Fruit fly (Drosophila melanogaster) whole organism, embryonic: ENCODE results near the gene cmb.

Experiments used
- BEAF-32 ChIP-seq: fragments of 200-800 bp; sonication (Bioruptor generic); optimal IDR thresholded peaks from 3 replicates; lab custom pipeline; 2017; ENCODE audit warnings: missing biosample characterization, missing genetic modification characterization, mild to moderate bottlenecking, moderate library complexity, missing genetic modification reagents
- CG12391 ChIP-seq: fragments of 200-800 bp; sonication (Bioruptor generic); optimal IDR thresholded peaks from 3 replicates; lab custom pipeline; 2018; ENCODE audit warnings: missing biosample characterization, mild to moderate bottlenecking, missing genetic modification characterization, moderate library complexity
- CG13287 ChIP-seq: fragments of 200-800 bp; sonication (Bioruptor generic); IDR thresholded peaks from 2 replicates; pipeline ENCODE4 v1.3.6; 2022; ENCODE audit warnings: missing biosample characterization, missing genetic modification characterization; ENCODE audit not compliant: partially characterized antibody
- CG14710 ChIP-seq: fragments of 200-800 bp; sonication (Bioruptor generic); optimal IDR thresholded peaks from 3 replicates; lab custom pipeline; 2019; ENCODE audit warnings: missing biosample characterization, mild to moderate bottlenecking, missing genetic modification characterization, moderate library complexity
- CG15479 ChIP-seq: fragments of 200-800 bp; sonication (Bioruptor generic); optimal IDR thresholded peaks from 3 replicates; lab custom pipeline; 2019; ENCODE audit warnings: missing biosample characterization, mild to moderate bottlenecking, missing genetic modification characterization, moderate library complexity
- CG1647 ChIP-seq: fragments of 200-800 bp; sonication (Bioruptor generic); optimal IDR thresholded peaks from 3 replicates; lab custom pipeline; 2016; ENCODE audit warnings: missing biosample characterization, missing genetic modification characterization
- CG17328 ChIP-seq: fragments of 200-800 bp; sonication (Bioruptor generic); IDR thresholded peaks from 2 replicates; pipeline ENCODE4 v1.3.6; 2022; ENCODE audit warnings: missing biosample characterization, missing genetic modification characterization
- CG17829 ChIP-seq: fragments of 200-800 bp; optimal IDR thresholded peaks from 2 replicates; lab custom pipeline; 2019; ENCODE audit warnings: missing biosample characterization, mild to moderate bottlenecking, missing genetic modification characterization, moderate library complexity
- CG2116 ChIP-seq: fragments of 200-800 bp; sonication (Bioruptor generic); optimal IDR thresholded peaks from 3 replicates; lab custom pipeline; 2018; ENCODE audit warnings: missing biosample characterization, mild to moderate bottlenecking, missing genetic modification characterization
- CG2120 ChIP-seq: fragments of 200-800 bp; sonication (Bioruptor generic); optimal IDR thresholded peaks from 3 replicates; lab custom pipeline; 2016; ENCODE audit warnings: missing biosample characterization, missing genetic modification characterization
- CG2202 ChIP-seq: fragments of 200-800 bp; sonication (Bioruptor generic); optimal IDR thresholded peaks from 2 replicates; lab custom pipeline; 2018; ENCODE audit warnings: missing biosample characterization, mild to moderate bottlenecking, missing genetic modification characterization
- CG3281 ChIP-seq: fragments of 200-800 bp; sonication (Bioruptor generic); optimal IDR thresholded peaks from 3 replicates; lab custom pipeline; 2017; ENCODE audit warnings: missing biosample characterization, mild to moderate bottlenecking, missing genetic modification characterization
- CG4360 ChIP-seq: fragments of 200-800 bp; sonication (Bioruptor generic); IDR thresholded peaks from 2 replicates; pipeline ENCODE4 v1.3.6; 2022; ENCODE audit warnings: missing biosample characterization, missing genetic modification characterization
- CG4617 ChIP-seq: fragments of 200-800 bp; sonication (Bioruptor generic); optimal IDR thresholded peaks from 3 replicates; lab custom pipeline; 2016; ENCODE audit warnings: missing biosample characterization, missing genetic modification characterization, borderline replicate concordance
- CG4730 ChIP-seq: fragments of 200-800 bp; sonication (Bioruptor generic); IDR thresholded peaks from 2 replicates; pipeline ENCODE4 v1.3.6; 2022; ENCODE audit warnings: missing biosample characterization, missing genetic modification characterization
- CG6791 ChIP-seq: fragments of 200-800 bp; sonication (Bioruptor generic); IDR thresholded peaks from 3 replicates; pipeline ENCODE4 v1.3.6; 2022; ENCODE audit warnings: missing biosample characterization, missing genetic modification characterization; ENCODE audit not compliant: partially characterized antibody
- CG7928 ChIP-seq: fragments of 200-800 bp; sonication (Bioruptor generic); optimal IDR thresholded peaks from 2 replicates; lab custom pipeline; 2017; ENCODE audit warnings: missing biosample characterization, mild to moderate bottlenecking, missing genetic modification characterization
- CG8089 ChIP-seq: fragments of 200-800 bp; sonication (Bioruptor generic); optimal IDR thresholded peaks from 3 replicates; lab custom pipeline; 2016; ENCODE audit warnings: missing biosample characterization, missing genetic modification characterization
- CG8388 ChIP-seq: fragments of 200-800 bp; sonication (Bioruptor generic); optimal IDR thresholded peaks from 2 replicates; lab custom pipeline; 2019; ENCODE audit warnings: missing biosample characterization, mild to moderate bottlenecking, missing genetic modification characterization, moderate library complexity
- CG9797 ChIP-seq: fragments of 200-800 bp; sonication (Bioruptor generic); optimal IDR thresholded peaks from 3 replicates; lab custom pipeline; 2018; ENCODE audit warnings: missing biosample characterization, mild to moderate bottlenecking, missing genetic modification characterization
- CTCF ChIP-seq: fragments of 200-800 bp; sonication (Bioruptor generic); optimal IDR thresholded peaks from 2 replicates; lab custom pipeline; 2017; ENCODE audit warnings: missing biosample characterization, mild to moderate bottlenecking, missing genetic modification characterization, moderate library complexity
- CoRest ChIP-seq: fragments of 200-800 bp; sonication (Bioruptor generic); optimal IDR thresholded peaks from 3 replicates; lab custom pipeline; 2018; ENCODE audit warnings: missing biosample characterization, mild to moderate bottlenecking, missing genetic modification characterization, moderate library complexity
- Dp ChIP-seq: fragments of 200-800 bp; sonication (Bioruptor generic); optimal IDR thresholded peaks from 2 replicates; lab custom pipeline; 2018; ENCODE audit warnings: missing biosample characterization, mild to moderate bottlenecking, missing genetic modification characterization, moderate library complexity
- Drgx ChIP-seq: fragments of 200-800 bp; sonication (Bioruptor generic); IDR thresholded peaks from 2 replicates; pipeline ENCODE4 v1.3.6; 2022; ENCODE audit warnings: missing biosample characterization, missing genetic modification characterization
- E2f2 ChIP-seq: fragments of 200-800 bp; sonication (Bioruptor generic); IDR thresholded peaks from 2 replicates; pipeline ENCODE4 v1.3.6; 2022; ENCODE audit warnings: missing biosample characterization, missing genetic modification characterization
- Ets65A ChIP-seq: fragments of 200-800 bp; sonication (Bioruptor generic); peaks from one replicate; lab custom pipeline; 2016; ENCODE audit warnings: missing biosample characterization, missing genetic modification characterization
- Lhr ChIP-seq: fragments of 200-800 bp; sonication (Bioruptor generic); optimal IDR thresholded peaks from 3 replicates; lab custom pipeline; 2017; ENCODE audit warnings: mild to moderate bottlenecking, missing biosample characterization, missing genetic modification reagents, missing genetic modification characterization
- MESR4 ChIP-seq: fragments of 200-800 bp; sonication (Bioruptor generic); optimal IDR thresholded peaks from 2 replicates; lab custom pipeline; 2018; ENCODE audit warnings: missing biosample characterization, mild to moderate bottlenecking, missing genetic modification characterization, moderate library complexity
- Mes4 ChIP-seq: fragments of 200-800 bp; sonication (Bioruptor generic); optimal IDR thresholded peaks from 2 replicates; lab custom pipeline; 2016; ENCODE audit warnings: missing biosample characterization, missing genetic modification characterization
- Myb ChIP-seq: fragments of 200-800 bp; sonication (Bioruptor generic); optimal IDR thresholded peaks from 2 replicates; lab custom pipeline; 2016; ENCODE audit warnings: missing biosample characterization, missing genetic modification characterization
- Scr ChIP-seq: fragments of 200-800 bp; sonication (Bioruptor generic); IDR thresholded peaks from 2 replicates; pipeline ENCODE4 v1.3.6; 2022; ENCODE audit warnings: missing biosample characterization, missing genetic modification characterization; ENCODE audit not compliant: partially characterized antibody
- YL-1 ChIP-seq: fragments of 200-800 bp; sonication (Bioruptor generic); optimal IDR thresholded peaks from 3 replicates; lab custom pipeline; 2017; ENCODE audit warnings: missing biosample characterization, mild to moderate bottlenecking, missing genetic modification characterization
- bsh ChIP-seq, 2 experiments: fragments of 200-800 bp; sonication (Bioruptor generic); optimal IDR thresholded peaks; 2 replicates each; lab custom pipeline; 2017 to 2018; ENCODE audit warnings: mild to moderate bottlenecking in 2 of 2, missing biosample characterization in 2 of 2, missing genetic modification characterization in 2 of 2, moderate library complexity in 1 of 2
- crp ChIP-seq, 2 experiments: fragments of 200-800 bp; sonication (Bioruptor generic); optimal IDR thresholded peaks; 2 replicates in 1 of 2; 3 replicates in 1 of 2; lab custom pipeline; 2017; ENCODE audit warnings: missing biosample characterization in 2 of 2, missing genetic modification characterization in 2 of 2, mild to moderate bottlenecking in 1 of 2, moderate library complexity in 1 of 2
- en ChIP-seq: fragments of 200-800 bp; sonication (Bioruptor generic); optimal IDR thresholded peaks from 2 replicates; lab custom pipeline; 2016; ENCODE audit warnings: missing biosample characterization, missing genetic modification characterization
- eve ChIP-seq, 2 experiments: fragments of >200 bp; optimal IDR thresholded peaks; 2 replicates each; lab custom pipeline; 2017; ENCODE audit warnings: missing biosample characterization in 2 of 2, missing genetic modification characterization in 2 of 2
- ewg ChIP-seq: fragments of 200-800 bp; sonication (Bioruptor generic); optimal IDR thresholded peaks from 3 replicates; lab custom pipeline; 2017; ENCODE audit warnings: mild to moderate bottlenecking, missing biosample characterization, missing genetic modification reagents, missing genetic modification characterization
- gfzf ChIP-seq: fragments of 200-800 bp; sonication (Bioruptor generic); optimal IDR thresholded peaks from 2 replicates; lab custom pipeline; 2016; ENCODE audit warnings: missing biosample characterization, mild to moderate bottlenecking, missing genetic modification characterization, moderate library complexity
- grn ChIP-seq: fragments of 200-800 bp; sonication (Bioruptor generic); optimal IDR thresholded peaks from 3 replicates; lab custom pipeline; 2017; ENCODE audit warnings: missing biosample characterization, missing genetic modification characterization
- kah ChIP-seq: fragments of 200-800 bp; sonication (Bioruptor generic); optimal IDR thresholded peaks from 2 replicates; lab custom pipeline; 2018; ENCODE audit warnings: missing biosample characterization, mild to moderate bottlenecking, missing genetic modification characterization
- nom ChIP-seq: fragments of 200-800 bp; sonication (Bioruptor generic); optimal IDR thresholded peaks from 2 replicates; lab custom pipeline; 2017; ENCODE audit warnings: missing biosample characterization, missing genetic modification characterization, mild to moderate bottlenecking, moderate library complexity, missing genetic modification reagents
- phol ChIP-seq: fragments of 200-800 bp; sonication (Bioruptor generic); optimal IDR thresholded peaks from 3 replicates; lab custom pipeline; 2018; ENCODE audit warnings: missing biosample characterization, mild to moderate bottlenecking, missing genetic modification characterization, moderate library complexity
- pzg ChIP-seq: fragments of 200-800 bp; sonication (Bioruptor generic); optimal IDR thresholded peaks from 3 replicates; lab custom pipeline; 2018; ENCODE audit warnings: missing biosample characterization, mild to moderate bottlenecking, missing genetic modification characterization, moderate library complexity
- row ChIP-seq: fragments of 200-800 bp; sonication (Bioruptor generic); IDR thresholded peaks from 3 replicates; pipeline ENCODE4 v1.3.6; 2022; ENCODE audit warnings: missing biosample characterization, missing genetic modification characterization
- sens ChIP-seq: fragments of 200-800 bp; sonication (Bioruptor generic); peaks from one replicate; lab custom pipeline; 2016; ENCODE audit warnings: missing biosample characterization, missing genetic modification characterization
- sqz ChIP-seq: fragments of 200-800 bp; sonication (Bioruptor generic); optimal IDR thresholded peaks from 3 replicates; lab custom pipeline; 2018; ENCODE audit warnings: missing biosample characterization, mild to moderate bottlenecking, missing genetic modification characterization
- stwl ChIP-seq: fragments of 200-800 bp; sonication (Bioruptor generic); optimal IDR thresholded peaks from 3 replicates; lab custom pipeline; 2018; ENCODE audit warnings: missing biosample characterization, mild to moderate bottlenecking, missing genetic modification characterization, moderate library complexity
- sug ChIP-seq: fragments of 200-800 bp; optimal IDR thresholded peaks from 2 replicates; lab custom pipeline; 2019; ENCODE audit warnings: missing biosample characterization, mild to moderate bottlenecking, missing genetic modification characterization, moderate library complexity
- tgo ChIP-seq: fragments of 200-800 bp; sonication (Bioruptor generic); IDR thresholded peaks from 3 replicates; pipeline ENCODE4 v1.3.6; 2022; ENCODE audit warnings: missing biosample characterization, missing genetic modification characterization
- trem ChIP-seq: fragments of 200-800 bp; optimal IDR thresholded peaks from 3 replicates; lab custom pipeline; 2019; ENCODE audit warnings: missing biosample characterization, mild to moderate bottlenecking, missing genetic modification characterization, moderate library complexity

Gene cmb

DNA sequence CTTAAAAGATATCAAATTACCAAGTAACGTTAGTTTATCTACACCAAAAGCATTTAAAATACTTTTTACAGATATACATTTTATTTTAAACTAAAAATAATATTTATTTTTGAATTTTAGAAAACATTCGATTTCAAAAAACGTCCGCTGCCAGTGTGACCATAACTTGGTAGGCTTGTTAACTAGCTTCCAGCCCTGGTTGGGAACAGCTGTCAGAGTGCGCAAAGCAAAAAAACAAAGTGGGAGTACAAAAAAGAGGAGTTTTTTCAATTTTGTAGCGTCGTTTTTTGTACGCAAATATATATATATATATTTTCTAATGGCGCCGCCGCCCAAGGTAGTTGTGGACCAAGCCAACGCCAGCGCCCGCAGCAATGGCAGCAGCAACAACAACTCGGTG is at the start of gene cmb:
Gene cmb (plus strand): TSS at position 195 of the 400 bp plus-strand sequence.
- TF ChIP-seq CG2120 (GFP tag; lab: Kevin White, UChicago) = no peak
- TF ChIP-seq crp (GFP tag; optimal IDR thresholded peaks at IDR 0.05; lab: Kevin White, UChicago) = peak; percentile 61 to 94
- TF ChIP-seq row (GFP tag; lab: Robert Waterston, UW) = peak; percentile 38; the same call in 1 of the 3 replicates
- peak; percentile 53 for TF ChIP-seq YL-1
- no peak for TF ChIP-seq CG8089 (GFP tag; lab: Kevin White, UChicago)
- no peak for TF ChIP-seq sug (tag; lab: Kevin White, UChicago)
- TF ChIP-seq Mes4 (GFP tag; lab: Kevin White, UChicago) = no peak
- TF ChIP-seq stwl = peak; percentile 89
- peak; percentile 35 for TF ChIP-seq Myb (GFP tag; lab: Kevin White, UChicago)
- no peak for TF ChIP-seq eve (GFP tag; optimal IDR thresholded peaks at IDR 0.05; lab: Kevin White, UChicago)
- peak; percentile 94 for TF ChIP-seq CG7928 (GFP tag; lab: Kevin White, UChicago)
- TF ChIP-seq CG2116 (GFP tag; lab: Kevin White, UChicago) = peak; percentile 18
- no peak for TF ChIP-seq CG4730 (GFP tag; lab: Robert Waterston, UW)
- TF ChIP-seq CG4360 (GFP tag; lab: Robert Waterston, UW) = 0 out of 2 replicates have a peak, but pooled peaks have one; percentile 18
- 0 out of 2 replicates have a peak, but pooled peaks have one; percentile 16 for TF ChIP-seq Scr (GFP tag; lab: Robert Waterston, UW)
- TF ChIP-seq CG17829 = peak; percentile 38
- TF ChIP-seq sqz (GFP tag; lab: Kevin White, UChicago) = peak; percentile 88
- peak; percentile 75 for TF ChIP-seq Dp
- peak in 1 of 2 experiments; percentile 95 for TF ChIP-seq bsh (GFP tag; optimal IDR thresholded peaks at IDR 0.05; lab: Kevin White, UChicago)
- TF ChIP-seq Lhr (GFP tag; lab: Kevin White, UChicago) = peak; percentile 17
- TF ChIP-seq sens = no peak
- TF ChIP-seq grn (GFP tag; lab: Kevin White, UChicago) = no peak
- TF ChIP-seq Drgx (GFP tag; lab: Robert Waterston, UW) = peak; percentile 90
- peak; percentile 83 for TF ChIP-seq E2f2 (GFP tag; lab: Robert Waterston, UW)
- peak; percentile 46 for TF ChIP-seq pzg
- peak; percentile 55 for TF ChIP-seq gfzf (GFP tag; lab: Kevin White, UChicago)
- TF ChIP-seq CG3281 = peak; percentile 52
- peak; percentile 38; the same call in 1 of the 2 replicates for TF ChIP-seq CG13287 (GFP tag; lab: Robert Waterston, UW)
- TF ChIP-seq BEAF-32 (GFP tag; lab: Kevin White, UChicago) = peak; percentile 15
- TF ChIP-seq nom (GFP tag; lab: Kevin White, UChicago) = peak; percentile 93
- TF ChIP-seq phol (tag; lab: Kevin White, UChicago) = peak; percentile 27
- no peak for TF ChIP-seq en (GFP tag; lab: Kevin White, UChicago)
- no peak for TF ChIP-seq tgo (GFP tag; lab: Robert Waterston, UW)
- no peak for TF ChIP-seq CG17328 (GFP tag; lab: Robert Waterston, UW)
- no peak for TF ChIP-seq kah (GFP tag; lab: Kevin White, UChicago)
- no peak for TF ChIP-seq CG8388 (GFP tag; lab: Kevin White, UChicago)
- peak; percentile 69 for TF ChIP-seq CG9797 (GFP tag; lab: Kevin White, UChicago)
- peak; percentile 67 for TF ChIP-seq Ets65A (GFP tag; lab: Kevin White, UChicago)
- peak; percentile 39 for TF ChIP-seq CG4617
- peak; percentile 76 for TF ChIP-seq CG14710 (tag; lab: Kevin White, UChicago)
- peak; percentile 18 for TF ChIP-seq CoRest
- TF ChIP-seq CG12391 (tag; lab: Kevin White, UChicago) = peak; percentile 9
- peak; percentile 68 for TF ChIP-seq CG15479 (GFP tag; lab: Kevin White, UChicago)
- TF ChIP-seq trem (tag; lab: Kevin White, UChicago) = peak; percentile 40
- TF ChIP-seq CG2202 (tag; lab: Kevin White, UChicago) = no peak
- TF ChIP-seq ewg = peak; percentile 60
- TF ChIP-seq CG6791 (GFP tag; lab: Robert Waterston, UW) = no peak
- TF ChIP-seq MESR4 = peak; percentile 42
- TF ChIP-seq CTCF (GFP tag; lab: Kevin White, UChicago) = peak; percentile 43
- TF ChIP-seq CG1647 = no peak
